Worm (Caenorhabditis elegans) whole organism, L4 larva: Measurements from ENCODE around the gene F18C5.9.

Source experiments
- D1046.2 ChIP-seq: fragments of 200-800 bp; sonication (Bioruptor generic); IDR thresholded peaks from 2 replicates; pipeline ENCODE4 v1.3.6; 2022; ENCODE audit warnings: missing genetic modification characterization, missing compliant biosample characterization
- F37D6.2 ChIP-seq: sonication (generic microtip); optimal IDR thresholded peaks from 2 replicates; lab custom pipeline; 2016; ENCODE audit warnings: mild to moderate bottlenecking, missing genetic modification characterization, missing compliant biosample characterization
- F49E8.2 ChIP-seq: sonication (generic microtip); optimal IDR thresholded peaks from 2 replicates; lab custom pipeline; 2016; ENCODE audit warnings: missing compliant biosample characterization, mild to moderate bottlenecking, missing genetic modification characterization, borderline replicate concordance
- T26A8.4 ChIP-seq: fragments of 200-800 bp; sonication (Bioruptor generic); IDR thresholded peaks from 2 replicates; pipeline ENCODE4 v1.3.6; 2022; ENCODE audit warnings: missing genetic modification characterization, missing compliant biosample characterization
- Y105C5A.15 ChIP-seq: fragments of 200-800 bp; sonication (Bioruptor generic); IDR thresholded peaks from 2 replicates; pipeline ENCODE4 v1.3.6; 2022; ENCODE audit warnings: missing genetic modification characterization, missing compliant biosample characterization
- Y48G9A.11 ChIP-seq: fragments of 200-800 bp; sonication (Bioruptor generic); IDR thresholded peaks from 2 replicates; pipeline ENCODE4 v1.3.6; 2022; ENCODE audit warnings: missing genetic modification reagents, missing genetic modification characterization, missing compliant biosample characterization
- ZK546.5 ChIP-seq, 2 experiments: sonication (generic microtip); optimal IDR thresholded peaks; 2 replicates each; lab custom pipeline; 2017; ENCODE audit warnings: missing biosample characterization in 2 of 2, missing genetic modification characterization in 2 of 2
- aha-1 ChIP-seq: fragments of 150-350 bp; peaks from one replicate; lab custom pipeline; 2014; ENCODE audit warnings: missing biosample characterization, missing genetic modification characterization
- ceh-28 ChIP-seq: fragments of 150-350 bp; optimal IDR thresholded peaks from 2 replicates; lab custom pipeline; 2014; ENCODE audit warnings: missing biosample characterization, missing genetic modification reagents, missing genetic modification characterization
- ces-1 ChIP-seq: fragments of 150-350 bp; sonication (generic microtip); optimal IDR thresholded peaks from 4 replicates; lab custom pipeline; 2014; ENCODE audit warnings: missing biosample characterization, missing genetic modification reagents, missing genetic modification characterization
- cey-2 ChIP-seq: sonication (generic microtip); optimal IDR thresholded peaks from 3 replicates; lab custom pipeline; 2017; ENCODE audit warnings: missing genetic modification characterization, mild to moderate bottlenecking, missing compliant biosample characterization, antibody characterized with exemption, borderline replicate concordance; ENCODE audit not compliant: insufficient read depth
- ctbp-1 ChIP-seq: fragments of 200-800 bp; sonication (Bioruptor generic); IDR thresholded peaks from 2 replicates; pipeline ENCODE4 v1.3.6; 2022; ENCODE audit warnings: missing genetic modification reagents, missing genetic modification characterization, missing compliant biosample characterization
- dpl-1 ChIP-seq: fragments of 150-350 bp; optimal IDR thresholded peaks from 2 replicates; lab custom pipeline; 2014; ENCODE audit warnings: missing biosample characterization, missing genetic modification reagents, missing genetic modification characterization
- duxl-1 ChIP-seq: sonication (generic microtip); optimal IDR thresholded peaks from 2 replicates; lab custom pipeline; 2016; ENCODE audit warnings: mild to moderate bottlenecking, missing genetic modification characterization, moderate library complexity, missing compliant biosample characterization; ENCODE audit not compliant: poor library complexity
- dve-1 ChIP-seq: sonication (generic microtip); optimal IDR thresholded peaks from 2 replicates; lab custom pipeline; 2017; ENCODE audit warnings: antibody characterized with exemption, mild to moderate bottlenecking, missing genetic modification characterization, missing compliant biosample characterization; ENCODE audit not compliant: insufficient read depth
- fos-1 ChIP-seq: fragments of 150-350 bp; optimal IDR thresholded peaks from 2 replicates; lab custom pipeline; 2014; ENCODE audit warnings: missing biosample characterization, missing genetic modification characterization
- hlh-11 ChIP-seq: fragments of 200-800 bp; sonication (Bioruptor generic); optimal IDR thresholded peaks from 2 replicates; lab custom pipeline; 2018; ENCODE audit warnings: mild to moderate bottlenecking, missing genetic modification characterization, missing compliant biosample characterization
- hmg-1.1 ChIP-seq: fragments of 200-800 bp; sonication (Bioruptor generic); IDR thresholded peaks from 2 replicates; pipeline ENCODE4 v1.3.6; 2022; ENCODE audit warnings: missing genetic modification reagents, missing genetic modification characterization, missing compliant biosample characterization
- jun-1 ChIP-seq: fragments of 150-350 bp; optimal IDR thresholded peaks from 2 replicates; lab custom pipeline; 2014; ENCODE audit warnings: missing biosample characterization, missing genetic modification reagents, missing genetic modification characterization
- lim-7 ChIP-seq: fragments of 200-800 bp; sonication (Bioruptor generic); IDR thresholded peaks from 2 replicates; pipeline ENCODE4 v1.3.6; 2022; ENCODE audit warnings: missing genetic modification characterization, missing compliant biosample characterization
- lin-15B ChIP-seq: fragments of 150-350 bp; sonication (generic microtip); optimal IDR thresholded peaks from 3 replicates; lab custom pipeline; 2014; ENCODE audit warnings: missing biosample characterization, missing genetic modification characterization
- lin-29 ChIP-seq: fragments of 200-800 bp; sonication (Bioruptor generic); IDR thresholded peaks from 2 replicates; pipeline ENCODE4 v1.3.6; 2022; ENCODE audit warnings: missing genetic modification reagents, missing genetic modification characterization, missing compliant biosample characterization
- lsy-2 ChIP-seq, 2 experiments: fragments of 150-350 bp in 1 of 2; sonication (generic microtip) in 1 of 2; optimal IDR thresholded peaks; 2 replicates each; lab custom pipeline; 2014 to 2017; ENCODE audit warnings: missing biosample characterization in 2 of 2, missing genetic modification characterization in 2 of 2
- madf-9 ChIP-seq: fragments of 200-800 bp; sonication (Bioruptor generic); conservative IDR thresholded peaks from 2 replicates; pipeline ENCODE4 v1.3.6; 2022; ENCODE audit warnings: missing genetic modification reagents, missing genetic modification characterization, missing compliant biosample characterization
- mdl-1 ChIP-seq, 2 experiments: fragments of 150-350 bp in 1 of 2; sonication (generic microtip) in 1 of 2; optimal IDR thresholded peaks; 2 replicates each; lab custom pipeline; 2014 to 2017; ENCODE audit warnings: missing biosample characterization in 2 of 2, missing genetic modification characterization in 2 of 2
- mep-1 ChIP-seq: fragments of 150-350 bp; sonication (generic microtip); optimal IDR thresholded peaks from 3 replicates; lab custom pipeline; 2014; ENCODE audit warnings: missing biosample characterization, missing genetic modification characterization
- mes-2 ChIP-seq: sonication (generic microtip); optimal IDR thresholded peaks from 2 replicates; lab custom pipeline; 2016; ENCODE audit warnings: missing genotype, mild to moderate bottlenecking, missing genetic modification characterization, missing compliant biosample characterization; ENCODE audit not compliant: poor library complexity, severe bottlenecking
- nhr-10 ChIP-seq: fragments of 150-350 bp; optimal IDR thresholded peaks from 2 replicates; lab custom pipeline; 2014; ENCODE audit warnings: missing biosample characterization, missing genetic modification characterization
- nhr-11 ChIP-seq: fragments of 150-350 bp; optimal IDR thresholded peaks from 2 replicates; lab custom pipeline; 2014; ENCODE audit warnings: missing biosample characterization, missing genetic modification characterization
- nhr-237 ChIP-seq: sonication (generic microtip); optimal IDR thresholded peaks from 2 replicates; lab custom pipeline; 2017; ENCODE audit warnings: missing biosample characterization, missing genetic modification characterization
- nhr-48 ChIP-seq: sonication (generic microtip); optimal IDR thresholded peaks from 2 replicates; lab custom pipeline; 2016; ENCODE audit warnings: mild to moderate bottlenecking, missing genetic modification characterization, missing compliant biosample characterization
- nhr-6 ChIP-seq: fragments of 150-350 bp; optimal IDR thresholded peaks from 2 replicates; lab custom pipeline; 2014; ENCODE audit warnings: missing biosample characterization, missing genetic modification characterization
- nhr-76 ChIP-seq: fragments of 150-350 bp; optimal IDR thresholded peaks from 2 replicates; lab custom pipeline; 2014; ENCODE audit warnings: missing biosample characterization, missing genetic modification characterization
- pha-4 ChIP-seq, 2 experiments: fragments of 150-350 bp in 1 of 2; fragments of 200-800 bp in 1 of 2; sonication (Bioruptor generic) in 1 of 2; IDR thresholded peaks in 1 of 2; optimal IDR thresholded peaks in 1 of 2; 2 replicates each; pipeline versions ENCODE4 v1.3.6 to Lab custom; 2014 to 2022; ENCODE audit warnings: missing genetic modification characterization in 2 of 2, missing genetic modification reagents in 2 of 2, missing biosample characterization in 1 of 2, missing compliant biosample characterization in 1 of 2
- pqm-1 ChIP-seq: sonication (generic microtip); optimal IDR thresholded peaks from 2 replicates; lab custom pipeline; 2017; ENCODE audit warnings: missing biosample characterization, missing genetic modification characterization
- rbr-2 ChIP-seq: sonication (generic microtip); optimal IDR thresholded peaks from 2 replicates; lab custom pipeline; 2016; ENCODE audit warnings: missing genotype, missing genetic modification characterization, missing compliant biosample characterization
- snpc-4 ChIP-seq: fragments of 150-350 bp; optimal IDR thresholded peaks from 2 replicates; lab custom pipeline; 2014; ENCODE audit warnings: missing biosample characterization, missing genetic modification characterization
- spr-1 ChIP-seq: sonication (generic microtip); optimal IDR thresholded peaks from 2 replicates; lab custom pipeline; 2016; ENCODE audit warnings: mild to moderate bottlenecking, missing genetic modification characterization, missing compliant biosample characterization
- spr-3 ChIP-seq: fragments of 200-800 bp; sonication (Bioruptor generic); optimal IDR thresholded peaks from 2 replicates; lab custom pipeline; 2018; ENCODE audit warnings: mild to moderate bottlenecking, missing genetic modification characterization, missing compliant biosample characterization
- tra-1 ChIP-seq: fragments of 200-800 bp; sonication (Bioruptor generic); IDR thresholded peaks from 2 replicates; pipeline ENCODE4 v1.3.6; 2022; ENCODE audit warnings: missing genetic modification reagents, missing genetic modification characterization, missing compliant biosample characterization
- unc-39 ChIP-seq: sonication (generic microtip); optimal IDR thresholded peaks from 2 replicates; lab custom pipeline; 2017; ENCODE audit warnings: missing biosample characterization, missing genetic modification characterization
- vab-7 ChIP-seq: fragments of 200-800 bp; sonication (Bioruptor generic); IDR thresholded peaks from 2 replicates; pipeline ENCODE4 v1.3.6; 2022; ENCODE audit warnings: missing genetic modification reagents, missing genetic modification characterization, missing compliant biosample characterization
- zag-1 ChIP-seq: fragments of 150-350 bp; optimal IDR thresholded peaks from 2 replicates; lab custom pipeline; 2014; ENCODE audit warnings: missing biosample characterization, missing genetic modification characterization
- zfp-3 ChIP-seq: fragments of 200-800 bp; sonication (Bioruptor generic); conservative IDR thresholded peaks from 2 replicates; pipeline ENCODE4 v1.3.6; 2022; ENCODE audit warnings: missing genetic modification reagents, missing genetic modification characterization, missing compliant biosample characterization
- zip-11 ChIP-seq: fragments of 200-800 bp; sonication (Bioruptor generic); IDR thresholded peaks from 2 replicates; pipeline ENCODE4 v1.3.6; 2022; ENCODE audit warnings: missing genetic modification characterization, missing compliant biosample characterization
- zip-2 ChIP-seq: fragments of 150-350 bp; optimal IDR thresholded peaks from 2 replicates; lab custom pipeline; 2014; ENCODE audit warnings: missing biosample characterization, missing genetic modification characterization

F18C5.9 gene

DNA sequence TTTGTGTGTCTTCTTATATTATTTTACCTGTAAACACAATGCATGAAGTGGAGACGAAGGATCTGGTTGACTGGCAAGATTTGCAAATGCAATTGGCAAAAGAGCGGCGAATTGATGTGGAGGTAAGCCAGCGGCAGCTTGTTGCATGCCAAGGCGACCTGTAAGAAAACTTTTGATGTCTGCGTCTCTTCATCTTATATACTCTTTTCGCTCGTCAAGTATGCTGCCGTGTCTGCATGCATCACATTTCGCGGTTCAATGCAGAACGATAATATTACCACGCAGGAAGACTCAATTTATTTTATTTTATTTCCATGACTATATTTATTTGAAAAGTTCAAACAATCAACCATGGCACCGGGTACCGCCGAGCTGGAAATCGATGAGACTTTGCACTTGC, 34.0 kb downstream of the F18C5.9 start, which contains the start of gene vps-33.2:
vps-33.2 (plus strand) TSS at position 244 of the 400 bp plus-strand sequence.
- TF ChIP-seq mdl-1 (tag; optimal IDR thresholded peaks at IDR 0.05; lab: Kevin White, UChicago), result no peak
- TF ChIP-seq ceh-28 (tag; lab: Kevin White, UChicago), result no peak
- peak; percentile 21 for TF ChIP-seq aha-1 (tag; lab: Kevin White, UChicago)
- no peak for TF ChIP-seq nhr-10 (tag; lab: Kevin White, UChicago)
- TF ChIP-seq cey-2 (tag; lab: Kevin White, UChicago), result no peak
- peak; percentile 1 for TF ChIP-seq mep-1 (tag; lab: Kevin White, UChicago)
- no peak for TF ChIP-seq ZK546.5 (tag; optimal IDR thresholded peaks at IDR 0.05; lab: Kevin White, UChicago)
- peak; percentile 10 for TF ChIP-seq hlh-11 (tag; lab: Kevin White, UChicago)
- TF ChIP-seq nhr-6 (tag; lab: Kevin White, UChicago), result peak; percentile 35
- peak; percentile 14 for TF ChIP-seq rbr-2
- TF ChIP-seq F49E8.2 (tag; lab: Kevin White, UChicago), result peak; percentile 20
- TF ChIP-seq unc-39 (tag; lab: Kevin White, UChicago), result no peak
- peak in 1 of 2 experiments; percentile 34 for TF ChIP-seq lsy-2 (tag; optimal IDR thresholded peaks at IDR 0.05; lab: Kevin White, UChicago)
- peak; percentile 17 for TF ChIP-seq spr-1 (tag; lab: Kevin White, UChicago)
- TF ChIP-seq pqm-1, result no peak
- TF ChIP-seq Y48G9A.11, result no peak
- TF ChIP-seq dve-1 (tag; lab: Kevin White, UChicago), result peak; percentile 19
- TF ChIP-seq zip-11 (GFP tag; lab: Robert Waterston, UW), result no peak
- TF ChIP-seq zfp-3 (GFP tag; lab: Robert Waterston, UW), result no peak
- TF ChIP-seq mes-2, result peak; percentile 70
- no peak for TF ChIP-seq dpl-1 (GFP tag; lab: Kevin White, UChicago)
- no peak for TF ChIP-seq zip-2 (tag; lab: Kevin White, UChicago)
- TF ChIP-seq hmg-1.1 (GFP tag; lab: Robert Waterston, UW), result peak; percentile 50
- TF ChIP-seq, all 104 proteins: peak for 11

DNA sequence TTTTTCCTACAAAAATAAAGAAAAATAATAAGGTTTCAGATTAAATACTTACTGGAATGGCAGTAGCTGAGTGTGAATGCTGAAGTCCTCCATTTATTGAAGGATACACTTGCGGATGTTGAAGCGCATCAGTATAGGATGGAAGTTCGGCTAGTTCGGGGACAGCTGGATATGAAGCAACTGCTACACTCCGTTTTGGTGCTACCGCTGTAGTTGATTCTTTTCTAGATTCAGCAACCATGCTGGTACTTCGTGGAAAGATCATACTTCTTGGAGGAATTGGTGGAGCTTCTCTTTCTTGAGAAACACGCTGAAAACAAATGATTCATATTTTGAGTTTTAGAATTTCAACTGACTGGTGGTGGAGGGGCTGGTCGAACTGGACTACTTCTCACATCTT, 41.7 kb downstream of the F18C5.9 start:
- no peak for TF ChIP-seq tra-1 (GFP tag; lab: Robert Waterston, UW)
- peak; percentile 96 for TF ChIP-seq aha-1 (tag; lab: Kevin White, UChicago)

DNA sequence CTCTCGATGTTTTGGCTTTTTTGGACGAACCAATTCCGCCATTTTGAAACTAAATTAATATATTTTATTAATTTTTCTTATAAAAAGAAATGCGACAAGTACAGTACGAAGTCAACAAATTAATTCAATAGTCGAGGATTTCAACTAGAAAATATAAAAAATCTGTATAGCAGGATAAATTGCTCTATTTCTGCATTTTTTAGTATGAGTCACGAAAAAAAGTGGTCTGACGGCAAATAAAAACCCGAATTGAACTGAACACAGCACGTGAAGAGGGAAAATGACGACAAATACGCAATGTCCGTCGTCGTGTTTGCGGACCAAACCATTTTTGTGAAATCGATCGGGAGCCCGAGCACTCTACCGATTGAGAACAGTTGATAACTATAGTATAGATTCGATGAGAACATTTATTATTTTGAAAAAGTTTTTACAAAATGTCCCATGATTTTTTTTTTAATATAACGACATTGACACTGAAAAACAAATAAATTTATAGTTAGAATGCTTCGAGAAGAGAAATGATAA, 42.4 kb downstream of the F18C5.9 start, which contains the start of gene epg-5:
epg-5 (minus strand) TSS at position 51 of the 528 bp plus-strand sequence.
- TF ChIP-seq madf-9 (GFP tag; lab: Robert Waterston, UW) (no peak), fos-1 (tag; lab: Kevin White, UChicago) (no peak), lim-7 (GFP tag; lab: Robert Waterston, UW) (no peak), nhr-237 (tag; lab: Kevin White, UChicago) (no peak), lin-15B (tag; lab: Kevin White, UChicago) (no peak), jun-1 (tag; lab: Kevin White, UChicago) (no peak), F49E8.2 (tag; lab: Kevin White, UChicago) (no peak), nhr-48 (no peak), vab-7 (no peak), cey-2 (tag; lab: Kevin White, UChicago) (no peak), ctbp-1 (no peak), mdl-1 (tag; optimal IDR thresholded peaks at IDR 0.05; lab: Kevin White, UChicago) (peak in 1 of 2 experiments; percentile 53), nhr-10 (tag; lab: Kevin White, UChicago) (no peak), nhr-11 (no peak), T26A8.4 (no peak), Y105C5A.15 (GFP tag; lab: Robert Waterston, UW) (no peak), F37D6.2 (no peak), nhr-76 (no peak), ceh-28 (tag; lab: Kevin White, UChicago) (no peak), ces-1 (no peak), dve-1 (tag; lab: Kevin White, UChicago) (peak; percentile 15), zag-1 (tag; lab: Kevin White, UChicago) (no peak), lin-29 (GFP tag; lab: Robert Waterston, UW) (no peak), pha-4 (GFP tag; IDR thresholded peaks at IDR 0.05; lab: Robert Waterston, UW) (no peak), pha-4 (tag; optimal IDR thresholded peaks at IDR 0.05; lab: Kevin White, UChicago) (no peak), aha-1 (tag; lab: Kevin White, UChicago) (peak; percentile 62), spr-1 (tag; lab: Kevin White, UChicago) (no peak), duxl-1 (tag; lab: Kevin White, UChicago) (no peak), mep-1 (tag; lab: Kevin White, UChicago) (peak; percentile 55), snpc-4 (tag; lab: Kevin White, UChicago) (no peak), spr-3 (GFP tag; lab: Kevin White, UChicago) (no peak), D1046.2 (GFP tag; lab: Robert Waterston, UW) (no peak)
